Worm (Caenorhabditis elegans) whole organism, L4 larva: ENCODE results near the gene rga-3.

ENCODE experiments used
- R02D3.7 ChIP-seq: fragments of 150-350 bp; sonication (generic microtip); optimal IDR thresholded peaks from 3 replicates; lab custom pipeline; 2014; ENCODE audit warnings: missing biosample characterization, missing genetic modification characterization
- aha-1 ChIP-seq: fragments of 150-350 bp; peaks from one replicate; lab custom pipeline; 2014; ENCODE audit warnings: missing biosample characterization, missing genetic modification characterization
- hlh-30 ChIP-seq: sonication (generic microtip); optimal IDR thresholded peaks from 2 replicates; lab custom pipeline; 2017; ENCODE audit warnings: antibody characterized with exemption, mild to moderate bottlenecking, missing genetic modification characterization, missing compliant biosample characterization; ENCODE audit not compliant: insufficient read depth
- lsy-2 ChIP-seq, 2 experiments: fragments of 150-350 bp in 1 of 2; sonication (generic microtip) in 1 of 2; optimal IDR thresholded peaks; 2 replicates each; lab custom pipeline; 2014 to 2017; ENCODE audit warnings: missing biosample characterization in 2 of 2, missing genetic modification characterization in 2 of 2
- mdt-29 ChIP-seq: fragments of 200-800 bp; sonication (Bioruptor generic); IDR thresholded peaks from 2 replicates; pipeline ENCODE4 v1.3.6; 2022; ENCODE audit warnings: missing genetic modification reagents, missing genetic modification characterization, missing compliant biosample characterization
- nhr-10 ChIP-seq: fragments of 150-350 bp; optimal IDR thresholded peaks from 2 replicates; lab custom pipeline; 2014; ENCODE audit warnings: missing biosample characterization, missing genetic modification characterization
- nhr-237 ChIP-seq: sonication (generic microtip); optimal IDR thresholded peaks from 2 replicates; lab custom pipeline; 2017; ENCODE audit warnings: missing biosample characterization, missing genetic modification characterization
- nhr-25 ChIP-seq: sonication (generic microtip); optimal IDR thresholded peaks from 2 replicates; lab custom pipeline; 2017; ENCODE audit warnings: missing genetic modification characterization, mild to moderate bottlenecking, missing compliant biosample characterization, antibody characterized with exemption, moderate library complexity, borderline replicate concordance; ENCODE audit not compliant: insufficient read depth
- nhr-28 ChIP-seq: fragments of 150-350 bp; optimal IDR thresholded peaks from 2 replicates; lab custom pipeline; 2014; ENCODE audit warnings: missing biosample characterization, missing genetic modification characterization
- nhr-76 ChIP-seq: fragments of 150-350 bp; optimal IDR thresholded peaks from 2 replicates; lab custom pipeline; 2014; ENCODE audit warnings: missing biosample characterization, missing genetic modification characterization
- pha-4 ChIP-seq, 2 experiments: fragments of 150-350 bp in 1 of 2; fragments of 200-800 bp in 1 of 2; sonication (Bioruptor generic) in 1 of 2; IDR thresholded peaks in 1 of 2; optimal IDR thresholded peaks in 1 of 2; 2 replicates each; pipeline versions ENCODE4 v1.3.6 to Lab custom; 2014 to 2022; ENCODE audit warnings: missing genetic modification characterization in 2 of 2, missing genetic modification reagents in 2 of 2, missing biosample characterization in 1 of 2, missing compliant biosample characterization in 1 of 2
- unc-130 ChIP-seq: sonication (generic microtip); optimal IDR thresholded peaks from 2 replicates; lab custom pipeline; 2016; ENCODE audit warnings: missing genetic modification reagents, missing genetic modification characterization, missing compliant biosample characterization
- vab-7 ChIP-seq: fragments of 200-800 bp; sonication (Bioruptor generic); IDR thresholded peaks from 2 replicates; pipeline ENCODE4 v1.3.6; 2022; ENCODE audit warnings: missing genetic modification reagents, missing genetic modification characterization, missing compliant biosample characterization
- ztf-7 ChIP-seq: fragments of 150-350 bp; optimal IDR thresholded peaks from 2 replicates; lab custom pipeline; 2014; ENCODE audit warnings: missing biosample characterization, missing genetic modification characterization

DNA sequence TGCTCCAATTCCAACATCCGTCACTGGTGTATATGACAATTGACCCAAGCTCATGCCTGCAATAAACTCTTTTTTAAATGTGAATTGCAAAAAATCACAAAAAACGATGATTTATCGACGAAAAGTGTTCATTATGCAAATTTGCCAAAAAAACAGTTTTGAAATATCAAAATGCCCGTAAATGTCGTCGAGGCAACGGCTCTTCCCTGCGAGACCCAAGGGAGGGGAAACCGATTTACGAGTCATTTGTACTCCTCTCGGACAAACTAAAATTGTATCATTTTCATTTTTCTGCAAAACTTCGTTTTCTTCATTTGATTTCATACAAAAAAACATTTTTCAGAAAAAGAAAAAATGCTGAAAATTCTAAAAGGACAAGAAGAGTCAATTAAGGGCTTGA, 33.2 kb upstream of the rga-3 start, which contains the start of the genes hmgs-1 and F25B4.4:
- peak; percentile 64 for TF ChIP-seq unc-130
- TF ChIP-seq mdt-29 (GFP tag; lab: Robert Waterston, UW) = no peak
- peak; percentile 94 for TF ChIP-seq aha-1 (tag; lab: Kevin White, UChicago)
- peak; percentile 99 for TF ChIP-seq R02D3.7 (tag; lab: Kevin White, UChicago)
- TF ChIP-seq nhr-25 (tag; lab: Kevin White, UChicago) = peak; percentile 50
- TF ChIP-seq pha-4 (GFP tag; IDR thresholded peaks at IDR 0.05; lab: Robert Waterston, UW) = peak; percentile 76; the same call in 1 of the 2 replicates
- TF ChIP-seq pha-4 (tag; optimal IDR thresholded peaks at IDR 0.05; lab: Kevin White, UChicago) = peak; percentile 77
- no peak for TF ChIP-seq nhr-76 (tag; lab: Kevin White, UChicago)
- TF ChIP-seq nhr-237 (tag; lab: Kevin White, UChicago) = no peak
- TF ChIP-seq nhr-10 (tag; lab: Kevin White, UChicago) = peak; percentile 1
- TF ChIP-seq lsy-2 (tag; optimal IDR thresholded peaks at IDR 0.05; lab: Kevin White, UChicago) = peak; percentile 81 to 95
- TF ChIP-seq vab-7 (GFP tag; lab: Robert Waterston, UW) = 0 out of 2 replicates have a peak, but pooled peaks have one; percentile 41
- peak; percentile 73 for TF ChIP-seq nhr-28 (tag; lab: Kevin White, UChicago)
- TF ChIP-seq ztf-7 (tag; lab: Kevin White, UChicago) = no peak
- TF ChIP-seq hlh-30 (tag; lab: Kevin White, UChicago) = peak; percentile 85
